Worm (Caenorhabditis elegans) whole organism, mixed stage, embryonic: Measurements from ENCODE around the gene ZK1236.5.

Source experiments
- lsy-2 ChIP-seq: fragments of 150-350 bp; optimal IDR thresholded peaks from 2 replicates; lab custom pipeline; 2014; ENCODE audit warnings: missing biosample characterization, missing genetic modification characterization
- mep-1 ChIP-seq: fragments of 150-350 bp; optimal IDR thresholded peaks from 2 replicates; lab custom pipeline; 2017; ENCODE audit warnings: missing biosample characterization, missing genetic modification reagents, missing genetic modification characterization, inconsistent platforms
- sptf-1 ChIP-seq: sonication (generic microtip); optimal IDR thresholded peaks from 2 replicates; lab custom pipeline; 2017; ENCODE audit warnings: mild to moderate bottlenecking, missing genetic modification characterization, moderate library complexity, missing compliant biosample characterization

DNA sequence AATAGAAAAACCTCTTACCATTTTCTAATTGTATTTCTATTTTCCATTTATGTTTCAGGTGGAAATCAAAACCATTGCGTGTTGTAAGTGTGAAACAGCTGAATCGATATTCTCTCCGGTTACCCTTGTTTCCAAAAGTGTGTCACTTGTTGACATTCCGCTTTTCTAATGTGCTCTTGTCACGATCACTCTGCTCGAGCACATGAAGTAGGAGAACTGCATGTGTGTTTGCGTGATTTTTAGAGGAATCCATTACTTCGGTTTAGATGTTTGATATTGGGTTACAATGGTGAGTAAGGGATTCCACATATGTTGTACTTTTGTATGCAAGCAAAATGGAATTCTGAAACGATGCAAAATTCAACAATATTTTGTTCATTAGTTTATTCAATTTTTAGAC lies 18.5 kb upstream of the ZK1236.5 start:
- no peak for TF ChIP-seq mep-1 (tag; lab: Kevin White, UChicago)
- no peak for TF ChIP-seq lsy-2
- TF ChIP-seq sptf-1 (tag; lab: Kevin White, UChicago), result no peak
